Fruit fly (Drosophila melanogaster) whole organism, larva: ENCODE results near the gene CG14329.

Source experiments
- noc ChIP-seq: fragments of 200-800 bp; sonication (Bioruptor generic); optimal IDR thresholded peaks from 3 replicates; lab custom pipeline; 2019; ENCODE audit warnings: missing biosample characterization, mild to moderate bottlenecking, missing genetic modification characterization, moderate library complexity

The CG14329 gene

DNA sequence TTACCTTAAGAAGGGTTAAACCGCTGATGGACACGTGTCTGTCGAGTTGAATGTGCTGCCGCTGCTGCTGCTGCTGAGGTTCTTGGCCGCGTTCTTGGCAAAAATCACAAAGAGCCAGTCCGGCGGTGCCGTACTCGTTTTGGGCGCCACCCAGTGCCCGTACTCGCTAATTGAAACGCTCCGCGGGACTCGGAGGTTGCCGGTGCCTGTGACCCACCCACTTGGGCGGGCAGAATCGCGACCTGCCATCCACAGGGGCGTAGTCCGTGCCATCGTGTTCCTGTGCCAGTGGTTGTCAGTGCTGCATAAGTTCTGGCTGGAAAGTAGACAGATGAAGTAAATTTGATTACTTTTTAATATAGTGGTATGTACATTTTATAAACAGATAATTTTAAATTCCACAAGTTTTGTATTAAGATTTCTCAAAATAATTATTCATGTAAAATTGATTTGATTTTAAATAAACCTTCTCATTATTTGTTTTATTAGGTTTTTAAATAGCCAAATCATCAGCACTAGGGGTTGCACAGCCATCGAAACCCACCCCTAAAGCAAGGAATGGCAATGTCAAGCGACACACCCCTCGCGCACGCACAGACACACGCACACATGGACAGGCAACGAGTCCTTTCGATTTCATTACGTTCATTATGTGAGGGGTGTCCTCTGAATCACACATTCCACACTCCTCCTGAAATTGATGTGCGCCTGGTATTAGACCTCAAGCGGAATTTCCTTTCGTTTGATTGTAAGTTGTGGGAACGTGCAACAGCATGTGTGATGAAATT lies 4.1 kb upstream of the CG14329 start:
- TF ChIP-seq noc (tag; lab: Kevin White, UChicago), result no peak

DNA sequence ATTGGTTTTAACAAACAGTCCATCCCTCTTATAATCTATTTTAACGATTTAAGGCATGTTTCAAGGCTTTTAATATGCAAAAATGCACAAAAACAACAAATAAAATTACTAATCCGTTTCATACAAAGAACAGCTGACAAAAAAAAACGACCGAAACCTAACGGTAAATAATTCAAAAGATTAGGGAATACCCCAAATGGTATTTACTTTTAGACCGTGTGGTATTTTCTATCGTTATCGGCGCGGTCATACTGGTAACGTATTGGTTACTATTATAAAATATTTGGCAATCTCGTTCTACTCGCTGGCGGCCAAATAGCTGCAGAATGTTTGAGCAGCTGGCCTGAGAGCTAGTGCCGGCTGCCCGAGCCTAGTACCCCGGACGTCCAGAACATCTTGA lies 3.3 kb upstream of the CG14329 start, which contains the start of gene sll:
sll (plus strand) TSS at position 235 of the 400 bp plus-strand sequence.
- TF ChIP-seq noc (tag; lab: Kevin White, UChicago), result no peak

DNA sequence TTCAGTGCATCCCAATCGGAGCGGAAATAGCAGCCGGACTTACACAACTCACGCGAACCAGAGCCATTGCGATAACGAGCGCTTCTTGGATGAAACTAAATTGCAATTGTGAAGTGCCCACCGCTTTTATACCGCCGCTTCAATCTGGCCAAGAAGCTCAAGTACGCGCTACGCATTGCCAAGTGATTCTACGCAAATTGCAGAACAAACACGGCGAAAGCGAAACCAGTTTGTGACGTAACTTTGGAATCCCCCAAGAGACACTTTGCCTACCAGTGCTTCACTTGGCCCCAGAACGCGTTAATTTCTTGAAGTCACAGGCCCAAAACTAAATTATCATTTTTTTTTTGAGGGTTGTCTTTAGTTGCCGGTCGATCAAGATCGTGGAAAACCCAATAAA lies 2.3 kb downstream of the CG14329 start, which contains the start of gene Edg91:
Edg91 (minus strand) TSS at position 101 of the 400 bp plus-strand sequence.
- TF ChIP-seq noc (tag; lab: Kevin White, UChicago), result no peak

DNA sequence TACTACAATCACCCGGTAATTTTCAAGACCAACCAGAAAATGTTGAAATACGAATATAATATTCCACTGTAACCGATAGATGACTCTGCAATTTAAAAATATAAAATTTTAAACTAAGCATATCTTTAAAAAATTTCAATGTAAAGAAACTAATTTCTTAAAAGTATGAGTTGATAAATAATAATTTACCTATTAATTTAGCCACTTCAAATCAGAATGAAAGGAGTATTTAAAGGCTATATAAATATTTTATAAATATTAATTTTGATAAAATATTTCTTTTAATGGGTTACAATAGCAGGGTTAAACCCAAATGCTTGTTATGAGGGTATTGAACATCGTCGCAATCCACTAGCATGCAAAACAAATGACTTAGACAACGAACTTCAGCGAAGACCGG lies 2.7 kb downstream of the CG14329 start:
- TF ChIP-seq noc (tag; lab: Kevin White, UChicago), result no peak

DNA sequence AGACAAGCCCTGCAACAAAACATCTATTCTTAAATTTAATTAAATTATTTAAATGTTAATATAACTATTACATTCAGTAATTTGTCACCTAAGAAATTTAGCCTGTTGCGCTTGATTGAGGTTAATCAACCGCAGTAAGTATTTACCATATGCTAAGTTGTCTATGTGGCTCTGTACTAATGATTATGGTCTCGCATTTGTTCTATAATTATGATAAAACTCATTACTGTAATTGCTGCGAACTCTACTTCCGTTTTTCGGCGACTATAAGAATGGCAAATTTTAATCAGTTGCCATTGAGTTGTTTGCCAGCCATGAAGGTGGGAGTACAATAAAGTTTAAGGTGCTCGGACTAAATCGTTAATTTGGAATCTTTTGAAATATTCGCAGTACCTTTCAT lies 3.4 kb downstream of the CG14329 start, which contains the start of gene CG34281:
CG34281 (plus strand) TSS at position 301 of the 400 bp plus-strand sequence.
- no peak for TF ChIP-seq noc (tag; lab: Kevin White, UChicago)

DNA sequence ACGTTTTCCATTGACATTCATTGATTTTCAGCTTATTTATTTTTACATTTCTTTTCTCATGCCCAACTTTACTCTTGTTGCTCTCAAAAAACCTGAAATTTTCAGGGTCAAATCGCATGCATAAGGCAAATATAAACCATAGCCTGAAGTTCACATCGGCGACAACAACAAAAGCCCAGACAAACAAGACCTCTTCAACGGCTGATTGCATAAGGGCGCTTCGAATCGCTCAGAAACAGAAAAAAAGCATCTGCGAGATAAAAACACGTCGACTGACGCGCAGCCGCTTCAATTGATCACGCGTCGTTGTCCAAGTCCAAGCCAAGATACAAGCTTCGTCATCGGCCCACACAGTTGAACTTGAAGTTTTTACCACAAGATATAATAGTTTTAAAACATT lies 4.4 kb downstream of the CG14329 start, which contains the start of gene CG14327:
CG14327 (plus strand) TSS at position 161 of the 400 bp plus-strand sequence.
- no peak for TF ChIP-seq noc (tag; lab: Kevin White, UChicago)

DNA sequence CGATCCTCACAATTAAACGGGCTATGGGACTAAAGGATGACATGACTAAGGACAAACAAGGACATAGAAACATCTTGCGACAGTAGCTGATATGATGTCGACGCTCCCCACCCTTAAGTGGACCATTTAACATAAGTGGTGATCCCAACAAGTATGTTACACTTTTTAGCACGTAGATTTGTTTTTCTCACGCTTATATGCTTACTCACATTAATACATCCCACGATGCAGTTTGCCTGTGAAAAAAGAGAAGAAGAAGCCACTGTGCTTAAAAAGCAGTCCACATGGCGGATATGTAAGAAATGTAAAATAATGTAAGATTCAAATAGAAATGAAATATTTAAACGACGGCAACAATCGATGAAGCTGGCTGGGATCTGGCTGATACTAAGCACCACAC lies 5.9 kb downstream of the CG14329 start:
- no peak for TF ChIP-seq noc (tag; lab: Kevin White, UChicago)

DNA sequence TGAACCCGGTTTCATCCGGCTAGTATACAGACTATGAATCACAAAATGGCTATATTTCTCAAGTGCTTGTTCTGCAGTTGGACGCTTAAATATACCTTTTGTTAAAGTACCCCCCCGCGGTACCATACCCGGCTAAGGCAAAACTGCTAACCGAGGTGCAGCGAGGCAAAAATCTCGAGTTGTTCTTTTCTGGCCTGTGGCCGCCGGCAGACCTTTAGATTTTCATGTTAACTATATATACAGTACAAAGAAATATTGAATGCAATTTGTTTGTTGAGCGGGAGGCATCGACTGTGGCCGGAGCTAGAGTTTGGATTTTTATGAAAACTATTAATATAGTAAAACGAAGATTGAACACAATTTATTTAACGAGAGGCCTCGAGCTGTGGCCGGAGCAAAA lies 6.6 kb downstream of the CG14329 start:
- no peak for TF ChIP-seq noc (tag; lab: Kevin White, UChicago)

DNA sequence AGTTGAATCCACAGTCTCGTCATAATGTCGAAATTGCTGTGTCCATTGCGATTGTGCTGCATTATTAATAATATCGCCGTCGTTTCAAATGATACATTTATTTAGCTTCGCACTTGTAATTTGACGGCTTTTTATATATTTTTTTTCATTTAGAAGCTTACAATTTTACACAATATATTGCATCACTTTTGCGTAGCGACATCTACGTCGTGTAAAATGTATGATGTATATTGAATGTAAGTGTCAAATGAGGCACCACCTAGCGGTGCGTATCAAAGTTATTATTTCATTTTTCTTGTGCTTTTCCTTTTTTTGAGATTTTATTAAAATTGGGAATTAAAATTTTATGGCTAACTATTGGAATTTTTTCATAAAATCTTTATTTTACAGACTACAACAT lies 7.4 kb downstream of the CG14329 start:
- no peak for TF ChIP-seq noc (tag; lab: Kevin White, UChicago)

DNA sequence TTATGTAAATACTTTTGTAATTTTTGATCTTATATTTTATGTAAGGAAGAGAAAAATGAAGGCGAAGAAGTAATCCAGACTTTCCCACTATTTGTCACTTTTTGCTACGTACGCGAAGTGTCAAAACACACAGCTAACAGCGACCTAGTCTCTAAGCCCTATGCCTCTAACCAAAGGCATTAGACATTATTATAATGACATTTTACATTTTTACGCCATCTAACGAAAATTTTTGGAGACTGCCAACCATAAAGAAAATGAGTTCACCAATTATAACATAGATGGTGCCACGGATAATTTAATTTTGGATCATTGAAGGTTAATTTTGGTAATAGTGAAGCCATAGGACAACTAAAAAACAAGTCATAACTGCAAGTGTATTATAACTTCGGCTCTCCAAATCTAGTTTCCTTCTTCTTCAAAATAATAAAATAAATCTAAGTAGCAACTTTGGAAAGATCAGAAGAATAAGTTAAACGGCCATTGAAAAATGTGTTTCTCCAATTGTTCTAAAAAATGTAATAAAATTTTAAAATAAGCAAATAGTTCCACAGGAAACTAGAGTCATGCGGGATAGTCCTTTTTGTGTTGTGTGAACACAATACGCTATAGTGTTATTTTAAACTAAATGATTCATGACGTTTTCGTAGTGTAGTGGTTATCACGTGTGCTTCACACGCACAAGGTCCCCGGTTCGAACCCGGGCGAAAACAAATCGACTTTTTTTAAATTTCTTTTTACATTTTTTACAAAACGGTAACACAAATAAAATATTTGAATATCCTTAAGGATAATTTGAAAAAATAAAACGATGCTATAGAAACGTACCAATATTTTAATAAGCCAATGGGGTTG lies 8.2 kb downstream of the CG14329 start:
- TF ChIP-seq noc (tag; lab: Kevin White, UChicago), result no peak

DNA sequence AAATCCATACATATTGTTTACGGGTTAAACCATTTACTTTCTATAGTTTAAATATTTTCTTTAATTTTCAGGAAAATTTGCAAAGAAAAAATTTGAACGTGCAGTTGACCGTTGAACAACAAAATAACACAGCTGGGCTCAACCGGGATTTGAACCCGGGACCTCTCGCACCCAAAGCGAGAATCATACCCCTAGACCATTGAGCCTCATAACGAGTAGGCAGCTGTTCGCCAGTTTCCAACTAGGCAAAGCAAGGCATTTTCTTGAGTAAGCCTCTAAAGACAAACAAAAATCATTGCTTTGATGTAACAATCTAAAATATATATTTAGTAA lies 8.8 kb downstream of the CG14329 start:
- no peak for TF ChIP-seq noc (tag; lab: Kevin White, UChicago)

DNA sequence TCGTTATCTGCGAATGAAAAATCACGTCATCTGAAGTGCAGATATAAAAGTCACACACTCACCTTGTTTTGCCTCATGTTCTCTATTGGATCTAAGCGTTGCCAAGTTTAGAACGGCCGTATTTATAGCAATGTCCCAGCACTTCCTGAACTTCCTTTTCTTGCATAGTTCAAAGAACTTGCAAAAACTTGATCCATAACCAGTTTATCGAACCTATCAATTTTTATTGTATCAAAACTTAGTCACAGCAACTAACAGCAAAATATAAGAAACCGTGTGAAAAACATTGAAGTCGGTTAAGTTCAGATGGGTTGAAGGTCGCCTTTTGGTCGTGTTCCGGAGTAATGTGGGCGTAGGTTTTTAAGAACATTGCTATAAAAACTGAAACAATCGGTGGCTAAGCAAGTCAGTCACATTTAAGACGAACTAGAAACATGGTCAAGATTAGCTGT lies 9.6 kb downstream of the CG14329 start, which contains the start of the genes CG14324 and CG14326:
CG14324 (minus strand) TSS at position 101 of the 452 bp plus-strand sequence.
CG14326 (plus strand) TSS at position 402 of the 452 bp plus-strand sequence.
- no peak for TF ChIP-seq noc (tag; lab: Kevin White, UChicago)

DNA sequence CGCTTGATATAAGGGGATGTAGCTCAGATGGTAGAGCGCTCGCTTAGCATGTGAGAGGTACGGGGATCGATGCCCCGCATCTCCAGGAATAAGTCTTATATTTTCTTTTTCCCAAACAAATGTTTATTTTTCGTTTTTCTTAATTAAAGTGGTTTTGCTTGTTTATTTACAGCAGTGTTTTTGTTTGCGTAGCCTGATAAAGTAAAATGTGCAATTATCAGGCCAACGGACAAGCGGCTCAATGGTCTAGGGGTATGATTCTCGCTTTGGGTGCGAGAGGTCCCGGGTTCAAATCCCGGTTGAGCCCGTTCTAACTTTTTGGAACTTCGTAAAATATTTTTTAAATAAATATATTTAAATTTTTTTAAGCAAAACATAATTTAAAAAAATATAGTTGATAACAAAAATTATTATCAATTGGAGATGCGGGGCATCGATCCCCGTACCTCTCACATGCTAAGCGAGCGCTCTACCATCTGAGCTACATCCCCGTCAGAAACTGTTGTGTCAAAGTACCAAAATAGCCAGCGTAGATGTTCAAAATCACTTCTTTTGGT lies 10.6 kb downstream of the CG14329 start:
- peak; percentile 26 for TF ChIP-seq noc (tag; lab: Kevin White, UChicago)

DNA sequence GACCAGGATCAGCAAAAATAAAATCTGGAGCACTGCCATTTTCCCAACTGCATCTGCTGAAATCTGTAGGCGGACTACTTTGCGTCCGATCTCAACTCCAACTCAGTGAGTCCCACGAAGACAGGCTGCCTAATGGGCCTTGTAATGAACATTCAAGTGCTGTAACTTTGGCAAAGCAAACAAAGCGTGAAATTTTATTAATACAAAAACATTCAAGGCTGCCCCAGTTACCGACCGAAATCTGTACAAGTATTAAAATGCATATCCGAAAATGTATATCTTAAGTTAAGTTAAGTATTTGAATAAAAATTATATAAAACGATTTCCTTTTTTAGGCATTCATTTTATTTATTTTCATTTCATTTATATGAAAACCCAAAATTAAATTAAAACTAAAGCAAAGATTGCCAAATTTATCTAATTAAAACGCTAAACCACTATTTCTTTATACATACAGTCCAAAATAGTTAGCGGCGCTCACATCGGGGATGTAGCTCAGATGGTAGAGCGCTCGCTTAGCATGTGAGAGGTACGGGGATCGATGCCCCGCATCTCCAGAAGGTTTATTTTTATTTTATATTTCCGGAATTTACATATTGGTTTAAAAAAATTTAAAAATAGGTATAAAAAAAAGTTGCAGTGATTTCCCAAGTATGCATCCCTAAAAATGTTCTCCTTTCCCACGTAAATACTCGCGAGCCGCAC lies 13.1 kb downstream of the CG14329 start, which contains the start of gene CG14323:
CG14323 (minus strand) TSS at position 51 of the 705 bp plus-strand sequence.
- TF ChIP-seq noc (tag; lab: Kevin White, UChicago), result no peak

DNA sequence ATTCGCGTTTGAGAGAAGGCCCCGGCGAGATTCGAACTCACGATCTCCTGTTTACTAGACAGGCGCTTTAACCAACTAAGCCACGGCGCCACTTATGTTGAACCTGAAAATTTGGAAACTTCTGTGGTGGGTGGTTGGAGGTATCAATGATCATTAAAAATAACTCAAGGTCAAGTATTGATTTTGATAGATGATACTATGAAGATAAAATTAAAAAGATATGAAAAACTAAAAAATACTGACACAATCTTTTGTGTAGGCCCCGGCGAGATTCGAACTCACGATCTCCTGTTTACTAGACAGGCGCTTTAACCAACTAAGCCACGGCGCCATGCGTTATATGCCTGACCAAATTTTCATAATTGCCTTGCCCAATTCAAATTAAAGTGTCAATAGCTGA lies 15.4 kb downstream of the CG14329 start:
- no peak for TF ChIP-seq noc (tag; lab: Kevin White, UChicago)
